Worm (Caenorhabditis elegans) whole organism, young adult: Measurements from ENCODE around the gene C09B9.1.
A peak's percentile ranks its signal among the peaks of the same experiment; 100 is the strongest.

Experiments used
- B0019.2 ChIP-seq: fragments of 200-800 bp; sonication (Bioruptor generic); conservative IDR thresholded peaks from 2 replicates; pipeline ENCODE4 v1.3.6; 2022; ENCODE audit warnings: missing genetic modification reagents, missing genetic modification characterization, missing compliant biosample characterization
- B0035.1 ChIP-seq: sonication (generic microtip); optimal IDR thresholded peaks from 2 replicates; lab custom pipeline; 2016; ENCODE audit warnings: missing genetic modification characterization, mild to moderate bottlenecking, missing compliant biosample characterization, missing genotype, missing genetic modification reagents
- C17E4.6 ChIP-seq: fragments of 200-800 bp; sonication (Bioruptor generic); IDR thresholded peaks from 2 replicates; pipeline ENCODE4 v1.3.6; 2022; ENCODE audit warnings: missing genetic modification reagents, missing genetic modification characterization, missing compliant biosample characterization
- F39B2.1 ChIP-seq: fragments of 200-800 bp; sonication (Bioruptor generic); IDR thresholded peaks from 2 replicates; pipeline ENCODE4 v1.3.6; 2022; ENCODE audit warnings: missing genetic modification reagents, missing genetic modification characterization, missing compliant biosample characterization
- F52B5.7 ChIP-seq: sonication (generic microtip); optimal IDR thresholded peaks from 2 replicates; lab custom pipeline; 2016; ENCODE audit warnings: mild to moderate bottlenecking, missing genetic modification characterization, missing compliant biosample characterization
- K12H6.12 ChIP-seq: fragments of 200-800 bp; sonication (Bioruptor generic); optimal IDR thresholded peaks from 2 replicates; lab custom pipeline; 2018; ENCODE audit warnings: mild to moderate bottlenecking, missing genetic modification characterization, missing compliant biosample characterization
- T07F8.4 ChIP-seq: sonication (generic microtip); optimal IDR thresholded peaks from 2 replicates; lab custom pipeline; 2016; ENCODE audit warnings: mild to moderate bottlenecking, missing genetic modification characterization, moderate library complexity, missing compliant biosample characterization
- Y56A3A.18 ChIP-seq: fragments of 200-800 bp; sonication (Bioruptor generic); IDR thresholded peaks from 2 replicates; pipeline ENCODE4 v1.3.6; 2022; ENCODE audit warnings: missing genetic modification reagents, missing genetic modification characterization, missing compliant biosample characterization
- ZK185.1 ChIP-seq: sonication (generic microtip); optimal IDR thresholded peaks from 2 replicates; lab custom pipeline; 2016; ENCODE audit warnings: mild to moderate bottlenecking, missing genetic modification characterization, missing compliant biosample characterization; ENCODE audit not compliant: poor library complexity, severe bottlenecking
- atf-7 ChIP-seq: sonication (generic microtip); optimal IDR thresholded peaks from 2 replicates; lab custom pipeline; 2017; ENCODE audit warnings: mild to moderate bottlenecking, missing genetic modification characterization, missing compliant biosample characterization
- attf-3 ChIP-seq: fragments of 200-800 bp; sonication (Bioruptor generic); conservative IDR thresholded peaks from 2 replicates; pipeline ENCODE4 v1.3.6; 2022; ENCODE audit warnings: missing genetic modification reagents, missing genetic modification characterization, missing compliant biosample characterization
- attf-5 ChIP-seq: fragments of 200-800 bp; sonication (Bioruptor generic); optimal IDR thresholded peaks from 2 replicates; lab custom pipeline; 2018; ENCODE audit warnings: mild to moderate bottlenecking, missing genetic modification characterization, missing compliant biosample characterization
- ceh-100 ChIP-seq: fragments of 200-800 bp; sonication (Bioruptor generic); IDR thresholded peaks from 2 replicates; pipeline ENCODE4 v1.3.6; 2022; ENCODE audit warnings: missing genetic modification reagents, missing genetic modification characterization, missing compliant biosample characterization
- chd-7 ChIP-seq: sonication (generic microtip); optimal IDR thresholded peaks from 2 replicates; lab custom pipeline; 2016; ENCODE audit warnings: mild to moderate bottlenecking, missing genetic modification characterization, moderate library complexity, missing compliant biosample characterization
- egl-18 ChIP-seq: fragments of 200-800 bp; sonication (Bioruptor generic); IDR thresholded peaks from 2 replicates; pipeline ENCODE4 v1.3.6; 2022; ENCODE audit warnings: missing genetic modification reagents, missing genetic modification characterization, missing compliant biosample characterization
- egrh-3 ChIP-seq: fragments of 200-800 bp; sonication (Bioruptor generic); IDR thresholded peaks from 2 replicates; pipeline ENCODE4 v1.3.6; 2022; ENCODE audit warnings: missing genetic modification reagents, missing genetic modification characterization, missing compliant biosample characterization
- ets-4 ChIP-seq: fragments of 200-800 bp; sonication (Bioruptor generic); optimal IDR thresholded peaks from 2 replicates; lab custom pipeline; 2018; ENCODE audit warnings: mild to moderate bottlenecking, missing genetic modification characterization, missing compliant biosample characterization
- hmg-1.2 ChIP-seq: fragments of 200-800 bp; sonication (Bioruptor generic); IDR thresholded peaks from 2 replicates; pipeline ENCODE4 v1.3.6; 2022; ENCODE audit warnings: missing genetic modification reagents, missing genetic modification characterization, missing compliant biosample characterization
- let-526 ChIP-seq: fragments of 200-800 bp; sonication (Bioruptor generic); IDR thresholded peaks from 2 replicates; pipeline ENCODE4 v1.3.6; 2022; ENCODE audit warnings: missing genetic modification reagents, missing genetic modification characterization, missing compliant biosample characterization
- let-607 ChIP-seq, 2 experiments: fragments of 200-800 bp in 1 of 2; sonication (Bioruptor generic) in 1 of 2; sonication (generic microtip) in 1 of 2; optimal IDR thresholded peaks; 2 replicates each; lab custom pipeline; 2016 to 2018; ENCODE audit warnings: mild to moderate bottlenecking in 2 of 2, missing compliant biosample characterization in 2 of 2, missing genetic modification characterization in 2 of 2, moderate library complexity in 2 of 2, missing genotype in 1 of 2
- lin-26 ChIP-seq: fragments of 200-800 bp; sonication (Bioruptor generic); IDR thresholded peaks from 2 replicates; pipeline ENCODE4 v1.3.6; 2022; ENCODE audit warnings: missing genetic modification reagents, missing genetic modification characterization, missing compliant biosample characterization
- lin-40 ChIP-seq: sonication (generic microtip); optimal IDR thresholded peaks from 2 replicates; lab custom pipeline; 2016; ENCODE audit warnings: missing genetic modification characterization, mild to moderate bottlenecking, missing compliant biosample characterization, missing genotype, missing genetic modification reagents
- madf-3 ChIP-seq: fragments of 200-800 bp; sonication (Bioruptor generic); IDR thresholded peaks from 2 replicates; pipeline ENCODE4 v1.3.6; 2022; ENCODE audit warnings: missing genetic modification reagents, missing genetic modification characterization, missing compliant biosample characterization
- nfya-1 ChIP-seq: sonication (generic microtip); optimal IDR thresholded peaks from 2 replicates; lab custom pipeline; 2017; ENCODE audit warnings: antibody characterized with exemption, missing compliant biosample characterization, missing genetic modification characterization, borderline replicate concordance; ENCODE audit not compliant: insufficient read depth
- nfya-2 ChIP-seq: fragments of 200-800 bp; sonication (Bioruptor generic); IDR thresholded peaks from 2 replicates; pipeline ENCODE4 v1.3.6; 2022; ENCODE audit warnings: missing genetic modification reagents, missing genetic modification characterization, missing compliant biosample characterization
- nhr-120 ChIP-seq: fragments of 200-800 bp; sonication (Bioruptor generic); IDR thresholded peaks from 2 replicates; pipeline ENCODE4 v1.3.6; 2022; ENCODE audit warnings: missing genetic modification characterization, missing compliant biosample characterization
- rcor-1 ChIP-seq: fragments of 200-800 bp; sonication (Bioruptor generic); IDR thresholded peaks from 2 replicates; pipeline ENCODE4 v1.3.6; 2022; ENCODE audit warnings: missing genetic modification reagents, missing genetic modification characterization, missing compliant biosample characterization
- rpc-1 ChIP-seq, 2 experiments: fragments of 150-350 bp in 1 of 2; sonication (generic microtip) in 1 of 2; optimal IDR thresholded peaks; 2 replicates each; lab custom pipeline; 2014 to 2018; ENCODE audit warnings: missing biosample characterization in 1 of 2, missing genetic modification characterization in 1 of 2, missing genetic modification reagents in 1 of 2, missing genotype in 1 of 2
- snpc-1.1 ChIP-seq: sonication (generic microtip); optimal IDR thresholded peaks from 2 replicates; lab custom pipeline; 2017; ENCODE audit warnings: missing genetic modification characterization, mild to moderate bottlenecking, missing compliant biosample characterization, antibody characterized with exemption, moderate library complexity, missing genotype, missing genetic modification reagents; ENCODE audit not compliant: insufficient read depth
- snpc-3.4 ChIP-seq: sonication (generic microtip); optimal IDR thresholded peaks from 2 replicates; lab custom pipeline; 2017; ENCODE audit warnings: missing genetic modification characterization, mild to moderate bottlenecking, missing compliant biosample characterization, antibody characterized with exemption, moderate library complexity, missing genotype, missing genetic modification reagents
- snpc-4 ChIP-seq, 5 experiments: fragments of 150-350 bp in 1 of 5; sonication (generic microtip) in 4 of 5; optimal IDR thresholded peaks; 2 replicates each; lab custom pipeline; 2014 to 2018; ENCODE audit warnings: missing genetic modification characterization in 5 of 5, missing biosample characterization in 3 of 5, antibody characterized with exemption in 2 of 5, mild to moderate bottlenecking in 2 of 5, missing compliant biosample characterization in 2 of 5, missing genotype in 2 of 5, moderate library complexity in 2 of 5, missing genetic modification reagents in 1 of 5
- tbp1 ChIP-seq: fragments of 200-800 bp; sonication (Bioruptor generic); optimal IDR thresholded peaks from 2 replicates; lab custom pipeline; 2018; ENCODE audit warnings: mild to moderate bottlenecking, missing genetic modification characterization, missing compliant biosample characterization
- unc-130 ChIP-seq: sonication (generic microtip); optimal IDR thresholded peaks from 2 replicates; lab custom pipeline; 2016; ENCODE audit warnings: missing genetic modification reagents, missing genetic modification characterization, missing compliant biosample characterization
- zfh-2 ChIP-seq: fragments of 200-800 bp; sonication (Bioruptor generic); conservative IDR thresholded peaks from 2 replicates; pipeline ENCODE4 v1.3.6; 2022; ENCODE audit warnings: missing genetic modification reagents, missing genetic modification characterization, missing compliant biosample characterization

Gene C09B9.1

ce11 chrIV:5008378-5008777 lies 29.2 kb upstream of the C09B9.1 start, which contains the start of gene srm-2:
srm-2 (plus strand) TSS chrIV:5008678.
- TF ChIP-seq madf-3 = no peak
- TF ChIP-seq nhr-120 (GFP tag; lab: Robert Waterston, UW) = no peak
- TF ChIP-seq Y56A3A.18 = no peak
- TF ChIP-seq B0035.1 = no peak
- no peak for TF ChIP-seq snpc-3.4
- TF ChIP-seq attf-3 (GFP tag; lab: Robert Waterston, UW) = no peak
- TF ChIP-seq snpc-1.1 (tag; lab: Kevin White, UChicago) = no peak
- TF ChIP-seq F39B2.1 (GFP tag; lab: Robert Waterston, UW) = no peak
- no peak for TF ChIP-seq tbp1 (GFP tag; lab: Kevin White, UChicago)
- TF ChIP-seq C17E4.6 = no peak
- TF ChIP-seq hmg-1.2 (GFP tag; lab: Robert Waterston, UW) = no peak
- TF ChIP-seq let-526 = no peak
- TF ChIP-seq ceh-100 (GFP tag; lab: Robert Waterston, UW) = no peak
- TF ChIP-seq, all 124 proteins: peak for 0

- peak; percentile 83 for TF ChIP-seq snpc-1.1 (tag; lab: Kevin White, UChicago)
- peak; percentile 62 for TF ChIP-seq snpc-4 (GFP tag; optimal IDR thresholded peaks at IDR 0.05; lab: Kevin White, UChicago)
- peak in 3 of 4 experiments; percentile 84 to 97 (median 92) for TF ChIP-seq snpc-4 (tag; optimal IDR thresholded peaks at IDR 0.05; lab: Kevin White, UChicago)
These were observed 26.6 kb upstream of the C09B9.1 start for ce11 chrIV:5011025-5011424.

ce11 chrIV:5012241-5012640 lies 25.3 kb upstream of the C09B9.1 start, which contains the start of gene srm-1:
srm-1 (plus strand) TSS chrIV:5012541.
- TF ChIP-seq snpc-1.1 (tag; lab: Kevin White, UChicago) (no peak), lin-40 (tag; lab: Kevin White, UChicago) (no peak), zfh-2 (GFP tag; lab: Robert Waterston, UW) (no peak), lin-26 (no peak), F52B5.7 (tag; lab: Kevin White, UChicago) (no peak), tbp1 (GFP tag; lab: Kevin White, UChicago) (no peak), B0035.1 (no peak), nhr-120 (GFP tag; lab: Robert Waterston, UW) (no peak), B0019.2 (GFP tag; lab: Robert Waterston, UW) (no peak), egl-18 (GFP tag; lab: Robert Waterston, UW) (no peak), attf-5 (GFP tag; lab: Kevin White, UChicago) (no peak), nfya-1 (tag; lab: Kevin White, UChicago) (no peak), T07F8.4 (no peak)
- TF ChIP-seq, all 124 proteins: peak for 0

ce11 chrIV:5016461-5016860 lies 21.1 kb upstream of the C09B9.1 start, which contains the start of gene ssq-4:
ssq-4 (plus strand) TSS chrIV:5016479.
- peak; percentile 75 for TF ChIP-seq egrh-3 (GFP tag; lab: Robert Waterston, UW)

ce11 chrIV:5017075-5017474 lies 20.5 kb upstream of the C09B9.1 start, which contains the start of gene T28H11.7:
T28H11.7 (minus strand) TSS chrIV:5017175.
- peak; percentile 49; the same call in 1 of the 2 replicates for TF ChIP-seq egrh-3 (GFP tag; lab: Robert Waterston, UW)

- no peak for TF ChIP-seq atf-7 (tag; lab: Kevin White, UChicago)
- no peak for TF ChIP-seq tbp1 (GFP tag; lab: Kevin White, UChicago)
- no peak for TF ChIP-seq chd-7 (tag; lab: Kevin White, UChicago)
- TF ChIP-seq rpc-1 (optimal IDR thresholded peaks at IDR 0.05; lab: Kevin White, UChicago) = no peak
- no peak for TF ChIP-seq rpc-1 (tag; optimal IDR thresholded peaks at IDR 0.05; lab: Kevin White, UChicago)
- TF ChIP-seq ZK185.1 (tag; lab: Kevin White, UChicago) = no peak
- no peak for TF ChIP-seq rcor-1 (GFP tag; lab: Robert Waterston, UW)
- TF ChIP-seq let-607 (tag; optimal IDR thresholded peaks at IDR 0.05; lab: Kevin White, UChicago) = no peak
- no peak for TF ChIP-seq nfya-2 (GFP tag; lab: Robert Waterston, UW)
- TF ChIP-seq ets-4 (GFP tag; lab: Kevin White, UChicago) = no peak
- TF ChIP-seq K12H6.12 (tag; lab: Kevin White, UChicago) = no peak
- no peak for TF ChIP-seq unc-130 (GFP tag; lab: Kevin White, UChicago)
These were observed 17.1 kb upstream of the C09B9.1 start, which contains the start of gene T28H11.8 for ce11 chrIV:5020533-5020932. T28H11.8 (minus strand) TSS chrIV:5020633.
